Fruit fly (Drosophila melanogaster) Kc167 (cell line): Measurements from ENCODE around the gene dlg1.

ENCODE experiments used
- Myc ChIP-seq: fragments of >200 bp; optimal IDR thresholded peaks from 2 replicates; lab custom pipeline; 2017; ENCODE audit warnings: missing external identifiers
- Sin3A ChIP-seq: fragments of >200 bp; optimal IDR thresholded peaks from 2 replicates; lab custom pipeline; 2018; ENCODE audit warnings: missing external identifiers

dm6 chrX:11369374-11369773 is at the start of gene dlg1:
- TF ChIP-seq Sin3A (lab: Kevin White, UChicago): no peak
- no peak for TF ChIP-seq Myc (lab: Kevin White, UChicago)
